Fruit fly (Drosophila melanogaster) whole organism, embryonic: ENCODE measurements around the gene CG46463.

Source experiments
- Adf1 ChIP-seq: fragments of 200-800 bp; sonication (Bioruptor generic); IDR thresholded peaks from 2 replicates; pipeline ENCODE4 v1.3.6; 2022; ENCODE audit warnings: missing biosample characterization, missing genetic modification characterization
- Antp ChIP-seq: fragments of 200-800 bp; sonication (Bioruptor generic); optimal IDR thresholded peaks from 3 replicates; lab custom pipeline; 2016; ENCODE audit warnings: missing biosample characterization, missing genetic modification characterization
- Atf3 ChIP-seq: fragments of 200-800 bp; sonication (Bioruptor generic); optimal IDR thresholded peaks from 3 replicates; lab custom pipeline; 2016; ENCODE audit warnings: missing biosample characterization, missing genetic modification characterization
- CG10366 ChIP-seq: fragments of 200-800 bp; sonication (Bioruptor generic); IDR thresholded peaks from 2 replicates; pipeline ENCODE4 v1.3.6; 2022; ENCODE audit warnings: missing biosample characterization, missing genetic modification characterization
- CG10462 ChIP-seq: fragments of 200-800 bp; sonication (Bioruptor generic); optimal IDR thresholded peaks from 2 replicates; lab custom pipeline; 2016; ENCODE audit warnings: missing biosample characterization, missing genetic modification characterization
- CG10959 ChIP-seq: fragments of 200-800 bp; sonication (Bioruptor generic); IDR thresholded peaks from 2 replicates; pipeline ENCODE4 v1.3.6; 2022; ENCODE audit warnings: missing biosample characterization, missing genetic modification characterization
- CG11085 ChIP-seq: fragments of 200-800 bp; sonication (Bioruptor generic); IDR thresholded peaks from 2 replicates; pipeline ENCODE4 v1.3.6; 2022; ENCODE audit warnings: missing biosample characterization, missing genetic modification characterization
- CG11456 ChIP-seq: fragments of 200-800 bp; sonication (Bioruptor generic); IDR thresholded peaks from 3 replicates; pipeline ENCODE4 v1.3.6; 2022; ENCODE audit warnings: missing biosample characterization, missing genetic modification characterization
- CG12942 ChIP-seq: fragments of 200-800 bp; sonication (Bioruptor generic); optimal IDR thresholded peaks from 3 replicates; lab custom pipeline; 2016; ENCODE audit warnings: missing biosample characterization, missing genetic modification characterization
- CG13287 ChIP-seq: fragments of 200-800 bp; sonication (Bioruptor generic); IDR thresholded peaks from 2 replicates; pipeline ENCODE4 v1.3.6; 2022; ENCODE audit warnings: missing biosample characterization, missing genetic modification characterization; ENCODE audit not compliant: partially characterized antibody
- CG13424 ChIP-seq: fragments of 200-800 bp; sonication (Bioruptor generic); optimal IDR thresholded peaks from 2 replicates; lab custom pipeline; 2019; ENCODE audit warnings: missing biosample characterization, mild to moderate bottlenecking, missing genetic modification characterization, moderate library complexity
- CG15011 ChIP-seq: fragments of 200-800 bp; sonication (Bioruptor generic); optimal IDR thresholded peaks from 3 replicates; lab custom pipeline; 2018; ENCODE audit warnings: missing biosample characterization, mild to moderate bottlenecking, missing genetic modification characterization
- CG15073 ChIP-seq: fragments of 200-800 bp; sonication (Bioruptor generic); optimal IDR thresholded peaks from 2 replicates; lab custom pipeline; 2016; ENCODE audit warnings: missing biosample characterization, missing genetic modification characterization
- CG1529 ChIP-seq: fragments of 200-800 bp; sonication (Bioruptor generic); optimal IDR thresholded peaks from 3 replicates; lab custom pipeline; 2018; ENCODE audit warnings: missing biosample characterization, missing genetic modification characterization
- CG1603 ChIP-seq: fragments of 200-800 bp; sonication (Bioruptor generic); optimal IDR thresholded peaks from 2 replicates; lab custom pipeline; 2019; ENCODE audit warnings: missing biosample characterization, mild to moderate bottlenecking, missing genetic modification characterization, moderate library complexity
- CG17568 ChIP-seq: fragments of 200-800 bp; sonication (Bioruptor generic); optimal IDR thresholded peaks from 2 replicates; lab custom pipeline; 2018; ENCODE audit warnings: missing biosample characterization, mild to moderate bottlenecking, missing genetic modification characterization, moderate library complexity
- CG18764 ChIP-seq: fragments of 200-800 bp; sonication (Bioruptor generic); optimal IDR thresholded peaks from 3 replicates; lab custom pipeline; 2016; ENCODE audit warnings: missing biosample characterization, missing genetic modification characterization
- CG2202 ChIP-seq: fragments of 200-800 bp; sonication (Bioruptor generic); optimal IDR thresholded peaks from 2 replicates; lab custom pipeline; 2018; ENCODE audit warnings: missing biosample characterization, mild to moderate bottlenecking, missing genetic modification characterization
- CG7271 ChIP-seq: fragments of 200-800 bp; sonication (Bioruptor generic); optimal IDR thresholded peaks from 2 replicates; lab custom pipeline; 2018; ENCODE audit warnings: missing biosample characterization, mild to moderate bottlenecking, missing genetic modification characterization, moderate library complexity
- CG7786 ChIP-seq: fragments of 200-800 bp; sonication (Bioruptor generic); optimal IDR thresholded peaks from 2 replicates; lab custom pipeline; 2016; ENCODE audit warnings: missing biosample characterization, missing genetic modification characterization
- CG8388 ChIP-seq: fragments of 200-800 bp; sonication (Bioruptor generic); optimal IDR thresholded peaks from 2 replicates; lab custom pipeline; 2019; ENCODE audit warnings: missing biosample characterization, mild to moderate bottlenecking, missing genetic modification characterization, moderate library complexity
- CG8765 ChIP-seq: fragments of 200-800 bp; sonication (Bioruptor generic); IDR thresholded peaks from 2 replicates; pipeline ENCODE4 v1.3.6; 2022; ENCODE audit warnings: missing biosample characterization, missing genetic modification characterization
- CG8924 ChIP-seq: fragments of 200-800 bp; optimal IDR thresholded peaks from 3 replicates; lab custom pipeline; 2019; ENCODE audit warnings: missing biosample characterization, mild to moderate bottlenecking, missing genetic modification characterization, moderate library complexity
- CG9817 ChIP-seq: fragments of 200-800 bp; sonication (Bioruptor generic); optimal IDR thresholded peaks from 2 replicates; lab custom pipeline; 2018; ENCODE audit warnings: missing biosample characterization, mild to moderate bottlenecking, missing genetic modification characterization, moderate library complexity
- HLH3B ChIP-seq: fragments of 200-800 bp; sonication (Bioruptor generic); IDR thresholded peaks from 2 replicates; pipeline ENCODE4 v1.3.6; 2022; ENCODE audit warnings: missing biosample characterization, missing genetic modification characterization
- HmgZ ChIP-seq: fragments of 200-800 bp; sonication (Bioruptor generic); optimal IDR thresholded peaks from 2 replicates; lab custom pipeline; 2018; ENCODE audit warnings: missing biosample characterization, mild to moderate bottlenecking, missing genetic modification characterization
- Jarid2 ChIP-seq: fragments of 200-800 bp; sonication (Bioruptor generic); optimal IDR thresholded peaks from 3 replicates; lab custom pipeline; 2017; ENCODE audit warnings: mild to moderate bottlenecking, missing biosample characterization, missing genetic modification reagents, missing genetic modification characterization
- Meics ChIP-seq: fragments of 200-800 bp; sonication (Bioruptor generic); optimal IDR thresholded peaks from 2 replicates; lab custom pipeline; 2017; ENCODE audit warnings: missing biosample characterization, mild to moderate bottlenecking, missing genetic modification characterization
- Mes4 ChIP-seq: fragments of 200-800 bp; sonication (Bioruptor generic); optimal IDR thresholded peaks from 2 replicates; lab custom pipeline; 2016; ENCODE audit warnings: missing biosample characterization, missing genetic modification characterization
- Scr ChIP-seq: fragments of 200-800 bp; sonication (Bioruptor generic); IDR thresholded peaks from 2 replicates; pipeline ENCODE4 v1.3.6; 2022; ENCODE audit warnings: missing biosample characterization, missing genetic modification characterization; ENCODE audit not compliant: partially characterized antibody
- abd-A ChIP-seq: fragments of 200-800 bp; sonication (Bioruptor generic); optimal IDR thresholded peaks from 3 replicates; lab custom pipeline; 2019; ENCODE audit warnings: missing biosample characterization, mild to moderate bottlenecking, missing genetic modification characterization, moderate library complexity
- aop ChIP-seq: fragments of 200-800 bp; sonication (Bioruptor generic); IDR thresholded peaks from 2 replicates; pipeline ENCODE4 v1.3.6; 2022; ENCODE audit warnings: missing biosample characterization, missing genetic modification characterization
- ara ChIP-seq: fragments of 200-800 bp; sonication (Bioruptor generic); IDR thresholded peaks from 2 replicates; pipeline ENCODE4 v1.3.6; 2022; ENCODE audit warnings: missing biosample characterization, missing genetic modification characterization
- cwo ChIP-seq: fragments of 200-800 bp; sonication (Bioruptor generic); optimal IDR thresholded peaks from 3 replicates; lab custom pipeline; 2017; ENCODE audit warnings: missing biosample characterization, missing genetic modification characterization, mild to moderate bottlenecking, moderate library complexity, missing genetic modification reagents
- da ChIP-seq: fragments of 200-800 bp; sonication (Bioruptor generic); optimal IDR thresholded peaks from 2 replicates; lab custom pipeline; 2016; ENCODE audit warnings: missing biosample characterization, missing genetic modification characterization
- exex ChIP-seq: fragments of 200-800 bp; sonication (Bioruptor generic); optimal IDR thresholded peaks from 4 replicates; lab custom pipeline; 2018; ENCODE audit warnings: missing biosample characterization, mild to moderate bottlenecking, missing genetic modification characterization, moderate library complexity
- gcm2 ChIP-seq: fragments of 200-800 bp; sonication (Bioruptor generic); optimal IDR thresholded peaks from 2 replicates; lab custom pipeline; 2016; ENCODE audit warnings: missing biosample characterization, missing genetic modification characterization
- ham ChIP-seq: fragments of 200-800 bp; sonication (Bioruptor generic); IDR thresholded peaks from 2 replicates; pipeline ENCODE4 v1.3.6; 2022; ENCODE audit warnings: missing biosample characterization, missing genetic modification characterization
- hbn ChIP-seq: fragments of 200-800 bp; sonication (Bioruptor generic); IDR thresholded peaks from 2 replicates; pipeline ENCODE4 v1.3.6; 2022; ENCODE audit warnings: missing biosample characterization, missing genetic modification characterization; ENCODE audit not compliant: partially characterized antibody
- hkb ChIP-seq, 2 experiments: fragments of 200-800 bp in 1 of 2; fragments of >200 bp in 1 of 2; sonication (Bioruptor generic) in 1 of 2; IDR thresholded peaks in 1 of 2; optimal IDR thresholded peaks in 1 of 2; 2 replicates each; pipeline versions ENCODE4 v1.3.6 to Lab custom; 2017 to 2022; ENCODE audit warnings: missing biosample characterization in 1 of 2, missing genetic modification characterization in 1 of 2
- mirr ChIP-seq: fragments of 200-800 bp; sonication (Bioruptor generic); optimal IDR thresholded peaks from 3 replicates; lab custom pipeline; 2018; ENCODE audit warnings: missing biosample characterization, mild to moderate bottlenecking, missing genetic modification characterization
- nerfin-1 ChIP-seq: fragments of 200-800 bp; sonication (Bioruptor generic); optimal IDR thresholded peaks from 3 replicates; lab custom pipeline; 2019; ENCODE audit warnings: missing biosample characterization, mild to moderate bottlenecking, missing genetic modification characterization, moderate library complexity
- nerfin-2 ChIP-seq: fragments of 200-800 bp; sonication (Bioruptor generic); IDR thresholded peaks from 2 replicates; pipeline ENCODE4 v1.3.6; 2022; ENCODE audit warnings: missing biosample characterization, missing genetic modification characterization; ENCODE audit not compliant: partially characterized antibody
- rib ChIP-seq: fragments of 200-800 bp; sonication (Bioruptor generic); IDR thresholded peaks from 2 replicates; pipeline ENCODE4 v1.3.6; 2022; ENCODE audit warnings: missing biosample characterization, missing genetic modification characterization
- scrt ChIP-seq: fragments of 200-800 bp; sonication (Bioruptor generic); optimal IDR thresholded peaks from 2 replicates; lab custom pipeline; 2018; ENCODE audit warnings: missing biosample characterization, mild to moderate bottlenecking, missing genetic modification characterization, moderate library complexity
- sqz ChIP-seq: fragments of 200-800 bp; sonication (Bioruptor generic); optimal IDR thresholded peaks from 3 replicates; lab custom pipeline; 2018; ENCODE audit warnings: missing biosample characterization, mild to moderate bottlenecking, missing genetic modification characterization
- tin ChIP-seq: fragments of 200-800 bp; sonication (Bioruptor generic); optimal IDR thresholded peaks from 3 replicates; lab custom pipeline; 2016; ENCODE audit warnings: missing biosample characterization, missing genetic modification characterization
- wdn ChIP-seq: fragments of 200-800 bp; sonication (Bioruptor generic); IDR thresholded peaks from 2 replicates; pipeline ENCODE4 v1.3.6; 2022; ENCODE audit warnings: missing biosample characterization, missing genetic modification characterization

Gene CG46463

dm6 chr3L:3418207-3419086 lies 42.7 kb upstream of the CG46463 start (continued):
- peak; percentile 50 for TF ChIP-seq Mes4 (GFP tag; lab: Kevin White, UChicago)
- TF ChIP-seq mirr (GFP tag; lab: Kevin White, UChicago), result peak; percentile 99
- no peak for TF ChIP-seq CG8388 (GFP tag; lab: Kevin White, UChicago)
- TF ChIP-seq CG9817 (tag; lab: Kevin White, UChicago), result peak; percentile 54
- peak; percentile 19 for TF ChIP-seq nerfin-1 (tag; lab: Kevin White, UChicago)
- TF ChIP-seq nerfin-2, result no peak
- peak; percentile 61 for TF ChIP-seq CG15011
- peak; percentile 71 for TF ChIP-seq CG11085 (GFP tag; lab: Robert Waterston, UW)
- peak; percentile 2 for TF ChIP-seq CG10462 (GFP tag; lab: Kevin White, UChicago)
- peak; percentile 79 for TF ChIP-seq da
- peak; percentile 84 for TF ChIP-seq CG11456 (GFP tag; lab: Robert Waterston, UW)
- TF ChIP-seq HmgZ (tag; lab: Kevin White, UChicago), result peak; percentile 91
- TF ChIP-seq CG13424 (tag; lab: Kevin White, UChicago), result peak; percentile 50
- TF ChIP-seq Meics (GFP tag; lab: Kevin White, UChicago), result peak; percentile 79
- peak; percentile 38 for TF ChIP-seq CG1529 (GFP tag; lab: Kevin White, UChicago)
- TF ChIP-seq CG7786 (GFP tag; lab: Kevin White, UChicago), result peak; percentile 66
- peak; percentile 78 for TF ChIP-seq wdn (GFP tag; lab: Robert Waterston, UW)
- TF ChIP-seq CG8924 (tag; lab: Kevin White, UChicago), result peak; percentile 57
- TF ChIP-seq tin, result no peak
- TF ChIP-seq CG8765 (GFP tag; lab: Robert Waterston, UW), result peak; percentile 46; the same call in 1 of the 2 replicates
- TF ChIP-seq CG7271, result no peak
- TF ChIP-seq HLH3B, result peak; percentile 87
- peak; percentile 83 for TF ChIP-seq CG10366 (GFP tag; lab: Robert Waterston, UW)
- no peak; the same call in 1 of the 2 replicates for TF ChIP-seq CG13287 (GFP tag; lab: Robert Waterston, UW)
- TF ChIP-seq Atf3 (GFP tag; lab: Kevin White, UChicago), result peak; percentile 33
- TF ChIP-seq CG1603 (tag; lab: Kevin White, UChicago), result peak; percentile 55
- TF ChIP-seq aop (GFP tag; lab: Robert Waterston, UW), result peak; percentile 100
- peak; percentile 90 for TF ChIP-seq rib (GFP tag; lab: Robert Waterston, UW)
- TF ChIP-seq ara (GFP tag; lab: Robert Waterston, UW), result peak; percentile 78
- TF ChIP-seq sqz, result peak; percentile 76
- peak; percentile 40 for TF ChIP-seq Jarid2 (GFP tag; lab: Kevin White, UChicago)
- TF ChIP-seq Antp (GFP tag; lab: Kevin White, UChicago), result no peak
- peak; percentile 72 for TF ChIP-seq cwo (GFP tag; lab: Kevin White, UChicago)
- TF ChIP-seq CG10959, result no peak; the same call in 1 of the 2 replicates
- TF ChIP-seq hbn (GFP tag; lab: Robert Waterston, UW), result no peak
- no peak for TF ChIP-seq CG15073 (GFP tag; lab: Kevin White, UChicago)
- TF ChIP-seq CG17568 (GFP tag; lab: Kevin White, UChicago), result peak; percentile 28
- TF ChIP-seq scrt (GFP tag; lab: Kevin White, UChicago), result peak; percentile 70
- TF ChIP-seq Scr (GFP tag; lab: Robert Waterston, UW), result no peak
- TF ChIP-seq gcm2 (GFP tag; lab: Kevin White, UChicago), result no peak
- TF ChIP-seq ham (GFP tag; lab: Robert Waterston, UW), result peak; percentile 35; the same call in 1 of the 2 replicates
- TF ChIP-seq CG2202, result no peak
- TF ChIP-seq CG18764 (GFP tag; lab: Kevin White, UChicago), result no peak
- peak; percentile 99 for TF ChIP-seq abd-A (tag; lab: Kevin White, UChicago)
- peak; percentile 14 for TF ChIP-seq CG12942 (GFP tag; lab: Kevin White, UChicago)
- TF ChIP-seq Adf1 (GFP tag; lab: Robert Waterston, UW), result peak; percentile 88
- no peak for TF ChIP-seq hkb (optimal IDR thresholded peaks at IDR 0.05; lab: Kevin White, UChicago)
- peak; percentile 85 for TF ChIP-seq hkb (GFP tag; IDR thresholded peaks at IDR 0.05; lab: Robert Waterston, UW)
- TF ChIP-seq exex, result peak; percentile 62
